Fruit fly (Drosophila melanogaster) whole organism, embryonic: Measurements from ENCODE around the gene CG15262.

Source experiments
- Antp ChIP-seq: fragments of 200-800 bp; sonication (Bioruptor generic); optimal IDR thresholded peaks from 3 replicates; lab custom pipeline; 2016; ENCODE audit warnings: missing biosample characterization, missing genetic modification characterization
- Bdp1 ChIP-seq: fragments of 200-800 bp; sonication (Bioruptor generic); optimal IDR thresholded peaks from 3 replicates; lab custom pipeline; 2016; ENCODE audit warnings: missing biosample characterization, missing genetic modification characterization
- CG1024 ChIP-seq: fragments of 200-800 bp; sonication (Bioruptor generic); IDR thresholded peaks from 2 replicates; pipeline ENCODE4 v1.3.6; 2022; ENCODE audit warnings: missing biosample characterization, missing genetic modification characterization
- bab2 ChIP-seq: fragments of 200-800 bp; sonication (Bioruptor generic); optimal IDR thresholded peaks from 2 replicates; lab custom pipeline; 2016; ENCODE audit warnings: missing biosample characterization, missing genetic modification characterization
- en ChIP-seq: fragments of 200-800 bp; sonication (Bioruptor generic); optimal IDR thresholded peaks from 2 replicates; lab custom pipeline; 2016; ENCODE audit warnings: missing biosample characterization, missing genetic modification characterization
- fru ChIP-seq: fragments of >200 bp; optimal IDR thresholded peaks from 2 replicates; lab custom pipeline; 2017
- nom ChIP-seq: fragments of 200-800 bp; sonication (Bioruptor generic); optimal IDR thresholded peaks from 2 replicates; lab custom pipeline; 2017; ENCODE audit warnings: missing biosample characterization, missing genetic modification characterization, mild to moderate bottlenecking, moderate library complexity, missing genetic modification reagents
- unc-4 ChIP-seq: fragments of 200-800 bp; sonication (Bioruptor generic); IDR thresholded peaks from 2 replicates; pipeline ENCODE4 v1.3.6; 2022; ENCODE audit warnings: missing biosample characterization, missing genetic modification characterization; ENCODE audit not compliant: partially characterized antibody
- vnd ChIP-seq: fragments of 200-800 bp; sonication (Bioruptor generic); IDR thresholded peaks from 3 replicates; pipeline ENCODE4 v1.3.6; 2022; ENCODE audit warnings: missing biosample characterization, missing genetic modification characterization; ENCODE audit not compliant: partially characterized antibody

dm6 chr2L:15297508-15297907 is at the start of gene CG15262:
- TF ChIP-seq unc-4 (GFP tag; lab: Robert Waterston, UW) (no peak), en (GFP tag; lab: Kevin White, UChicago) (no peak), fru (lab: Kevin White, UChicago) (no peak), vnd (GFP tag; lab: Robert Waterston, UW) (no peak), bab2 (GFP tag; lab: Kevin White, UChicago) (no peak), Antp (GFP tag; lab: Kevin White, UChicago) (no peak), Bdp1 (GFP tag; lab: Kevin White, UChicago) (no peak), CG1024 (GFP tag; lab: Robert Waterston, UW) (no peak), nom (GFP tag; lab: Kevin White, UChicago) (no peak)
